Worm (Caenorhabditis elegans) whole organism, L1 larva: ENCODE measurements around the gene Y47D3A.31.
A peak's percentile ranks its signal among the peaks of the same experiment; 100 is the strongest.

Experiments
- C16A3.4 ChIP-seq: fragments of 150-350 bp; optimal IDR thresholded peaks from 2 replicates; lab custom pipeline; 2014; ENCODE audit warnings: missing biosample characterization, missing genetic modification characterization
- aha-1 ChIP-seq: fragments of 150-350 bp; optimal IDR thresholded peaks from 2 replicates; lab custom pipeline; 2014; ENCODE audit warnings: missing biosample characterization, missing genetic modification characterization
- alr-1 ChIP-seq: fragments of 200-800 bp; sonication (Bioruptor generic); optimal IDR thresholded peaks from 2 replicates; lab custom pipeline; 2018; ENCODE audit warnings: borderline replicate concordance, mild to moderate bottlenecking, missing genetic modification characterization, missing compliant biosample characterization
- aly-2 ChIP-seq: fragments of 150-350 bp; optimal IDR thresholded peaks from 2 replicates; lab custom pipeline; 2014; ENCODE audit warnings: missing biosample characterization, missing genetic modification characterization
- blmp-1 ChIP-seq: fragments of 150-350 bp; optimal IDR thresholded peaks from 2 replicates; lab custom pipeline; 2014; ENCODE audit warnings: missing biosample characterization, missing genetic modification characterization
- ceh-8 ChIP-seq: fragments of 200-800 bp; sonication (Bioruptor generic); optimal IDR thresholded peaks from 2 replicates; lab custom pipeline; 2018; ENCODE audit warnings: mild to moderate bottlenecking, missing genetic modification characterization, moderate library complexity, missing compliant biosample characterization
- ces-1 ChIP-seq: fragments of 150-350 bp; optimal IDR thresholded peaks from 2 replicates; lab custom pipeline; 2014; ENCODE audit warnings: missing biosample characterization, missing genetic modification reagents, missing genetic modification characterization
- dsc-1 ChIP-seq: sonication (generic microtip); optimal IDR thresholded peaks from 2 replicates; lab custom pipeline; 2016; ENCODE audit warnings: mild to moderate bottlenecking, missing genetic modification characterization, missing compliant biosample characterization
- efl-1 ChIP-seq, 4 experiments: fragments of 150-350 bp; optimal IDR thresholded peaks in 3 of 4; peaks in 1 of 4; 1 replicate in 1 of 4; 2 replicates in 3 of 4; lab custom pipeline; 2014; ENCODE audit warnings: missing biosample characterization in 2 of 4, missing genetic modification characterization in 2 of 4, missing genetic modification reagents in 2 of 4
- egl-27 ChIP-seq, 2 experiments: fragments of 150-350 bp in 1 of 2; sonication (generic microtip); optimal IDR thresholded peaks; 3 replicates each; lab custom pipeline; 2017 to 2018; ENCODE audit warnings: missing biosample characterization in 2 of 2, missing genetic modification characterization in 2 of 2, missing genetic modification reagents in 2 of 2
- elt-2 ChIP-seq: sonication (generic microtip); optimal IDR thresholded peaks from 2 replicates; lab custom pipeline; 2016; ENCODE audit warnings: missing genetic modification characterization, mild to moderate bottlenecking, inconsistent platforms, missing compliant biosample characterization, missing genetic modification reagents
- fkh-4 ChIP-seq: sonication (generic microtip); optimal IDR thresholded peaks from 2 replicates; lab custom pipeline; 2016; ENCODE audit warnings: missing compliant biosample characterization, missing genetic modification characterization, borderline replicate concordance
- fkh-8 ChIP-seq: sonication (generic microtip); optimal IDR thresholded peaks from 2 replicates; lab custom pipeline; 2016; ENCODE audit warnings: mild to moderate bottlenecking, missing genetic modification characterization, missing compliant biosample characterization
- hlh-4 ChIP-seq: sonication (generic microtip); optimal IDR thresholded peaks from 2 replicates; lab custom pipeline; 2016; ENCODE audit warnings: mild to moderate bottlenecking, missing genetic modification characterization, missing compliant biosample characterization
- hpl-2 ChIP-seq: fragments of 150-350 bp; optimal IDR thresholded peaks from 2 replicates; lab custom pipeline; 2014; ENCODE audit warnings: missing biosample characterization, missing genetic modification reagents, missing genetic modification characterization
- irx-1 ChIP-seq: sonication (generic microtip); optimal IDR thresholded peaks from 2 replicates; lab custom pipeline; 2016; ENCODE audit warnings: missing genetic modification characterization, missing compliant biosample characterization
- isw-1 ChIP-seq: fragments of 200-800 bp; sonication (Bioruptor generic); IDR thresholded peaks from 2 replicates; pipeline ENCODE4 v1.3.6; 2022; ENCODE audit warnings: missing genetic modification characterization, missing compliant biosample characterization
- lin-13 ChIP-seq: fragments of 150-350 bp; optimal IDR thresholded peaks from 2 replicates; lab custom pipeline; 2014; ENCODE audit warnings: missing biosample characterization, missing genetic modification reagents, missing genetic modification characterization
- lin-14 ChIP-seq: fragments of 200-800 bp; sonication (Bioruptor generic); optimal IDR thresholded peaks from 2 replicates; lab custom pipeline; 2018; ENCODE audit warnings: mild to moderate bottlenecking, missing genetic modification characterization, moderate library complexity, missing compliant biosample characterization
- lin-35 ChIP-seq, 2 experiments: fragments of 150-350 bp; optimal IDR thresholded peaks; 2 replicates each; lab custom pipeline; 2014; ENCODE audit warnings: missing biosample characterization in 2 of 2, missing genetic modification characterization in 2 of 2, missing genetic modification reagents in 2 of 2
- lin-39 ChIP-seq: fragments of 150-350 bp; optimal IDR thresholded peaks from 2 replicates; lab custom pipeline; 2014; ENCODE audit warnings: missing biosample characterization, missing genetic modification reagents, missing genetic modification characterization
- lir-3 ChIP-seq: sonication (generic microtip); optimal IDR thresholded peaks from 2 replicates; lab custom pipeline; 2016; ENCODE audit warnings: mild to moderate bottlenecking, missing genetic modification characterization, moderate library complexity, missing compliant biosample characterization; ENCODE audit not compliant: poor library complexity
- lsy-2 ChIP-seq, 2 experiments: fragments of 150-350 bp; optimal IDR thresholded peaks; 2 replicates each; lab custom pipeline; 2014; ENCODE audit warnings: missing biosample characterization in 2 of 2, missing genetic modification characterization in 2 of 2
- mab-9 ChIP-seq: fragments of 200-800 bp; sonication (Bioruptor generic); IDR thresholded peaks from 2 replicates; pipeline ENCODE4 v1.3.6; 2022; ENCODE audit warnings: missing genetic modification reagents, missing genetic modification characterization, missing compliant biosample characterization
- mdl-1 ChIP-seq, 2 experiments: fragments of 150-350 bp; optimal IDR thresholded peaks; 2 replicates each; lab custom pipeline; 2014 to 2017; ENCODE audit warnings: missing biosample characterization in 2 of 2, missing genetic modification characterization in 2 of 2, inconsistent platforms in 1 of 2
- nhr-12 ChIP-seq: sonication (generic microtip); optimal IDR thresholded peaks from 2 replicates; lab custom pipeline; 2017; ENCODE audit warnings: missing biosample characterization, missing genetic modification characterization
- nhr-28 ChIP-seq: fragments of 150-350 bp; optimal IDR thresholded peaks from 2 replicates; lab custom pipeline; 2014; ENCODE audit warnings: missing biosample characterization, missing genetic modification characterization
- nhr-47 ChIP-seq: sonication (generic microtip); optimal IDR thresholded peaks from 2 replicates; lab custom pipeline; 2016; ENCODE audit warnings: mild to moderate bottlenecking, missing genetic modification characterization, moderate library complexity, missing compliant biosample characterization
- nhr-71 ChIP-seq: sonication (generic microtip); optimal IDR thresholded peaks from 2 replicates; lab custom pipeline; 2016; ENCODE audit warnings: mild to moderate bottlenecking, missing genetic modification characterization, moderate library complexity, missing compliant biosample characterization
- nhr-77 ChIP-seq: fragments of 150-350 bp; optimal IDR thresholded peaks from 2 replicates; lab custom pipeline; 2014; ENCODE audit warnings: missing biosample characterization, missing genetic modification characterization
- nhr-84 ChIP-seq: sonication (generic microtip); optimal IDR thresholded peaks from 2 replicates; lab custom pipeline; 2017; ENCODE audit warnings: missing biosample characterization, missing genetic modification characterization
- nhr-85 ChIP-seq: sonication (generic microtip); peaks from one replicate; lab custom pipeline; 2016; ENCODE audit warnings: missing genetic modification characterization, inconsistent platforms, missing compliant biosample characterization
- pag-3 ChIP-seq: sonication (generic microtip); optimal IDR thresholded peaks from 2 replicates; lab custom pipeline; 2017; ENCODE audit warnings: missing genetic modification characterization, mild to moderate bottlenecking, missing compliant biosample characterization, antibody characterized with exemption, borderline replicate concordance; ENCODE audit not compliant: insufficient read depth
- pax-3 ChIP-seq: fragments of 200-800 bp; sonication (Bioruptor generic); optimal IDR thresholded peaks from 2 replicates; lab custom pipeline; 2018; ENCODE audit warnings: mild to moderate bottlenecking, missing genetic modification characterization, moderate library complexity, missing compliant biosample characterization
- skn-1 ChIP-seq: fragments of 150-350 bp; optimal IDR thresholded peaks from 2 replicates; lab custom pipeline; 2014; ENCODE audit warnings: missing biosample characterization, missing genetic modification characterization
- snpc-4 ChIP-seq: fragments of 150-350 bp; optimal IDR thresholded peaks from 2 replicates; lab custom pipeline; 2014; ENCODE audit warnings: missing biosample characterization, missing genetic modification characterization
- snu-23 ChIP-seq: sonication (generic microtip); optimal IDR thresholded peaks from 2 replicates; lab custom pipeline; 2016; ENCODE audit warnings: missing genetic modification characterization, missing compliant biosample characterization
- sptf-1 ChIP-seq: fragments of 150-350 bp; optimal IDR thresholded peaks from 2 replicates; lab custom pipeline; 2014; ENCODE audit warnings: missing biosample characterization, missing genetic modification characterization
- tbx-2 ChIP-seq: sonication (generic microtip); optimal IDR thresholded peaks from 2 replicates; lab custom pipeline; 2016; ENCODE audit warnings: missing genetic modification characterization, missing compliant biosample characterization
- tlp-1 ChIP-seq: fragments of 150-350 bp; optimal IDR thresholded peaks from 2 replicates; lab custom pipeline; 2014; ENCODE audit warnings: missing biosample characterization, missing genetic modification characterization
- unc-30 ChIP-seq: sonication (generic microtip); optimal IDR thresholded peaks from 2 replicates; lab custom pipeline; 2017; ENCODE audit warnings: missing biosample characterization, missing genetic modification characterization
- unc-62 ChIP-seq: fragments of 150-350 bp; optimal IDR thresholded peaks from 2 replicates; lab custom pipeline; 2014; ENCODE audit warnings: missing biosample characterization, missing genetic modification reagents, missing genetic modification characterization
- unc-86 ChIP-seq: sonication (generic microtip); optimal IDR thresholded peaks from 2 replicates; lab custom pipeline; 2016; ENCODE audit warnings: missing genetic modification characterization, missing compliant biosample characterization
- unc-98 ChIP-seq: fragments of 200-800 bp; sonication (Bioruptor generic); IDR thresholded peaks from 2 replicates; pipeline ENCODE4 v1.3.6; 2022; ENCODE audit warnings: missing genetic modification characterization, missing compliant biosample characterization
- vab-15 ChIP-seq: sonication (generic microtip); optimal IDR thresholded peaks from 2 replicates; lab custom pipeline; 2017; ENCODE audit warnings: missing genotype, mild to moderate bottlenecking, missing genetic modification characterization, missing compliant biosample characterization
- zip-4 ChIP-seq: fragments of 200-800 bp; sonication (Bioruptor generic); optimal IDR thresholded peaks from 2 replicates; lab custom pipeline; 2018; ENCODE audit warnings: mild to moderate bottlenecking, missing genetic modification characterization, moderate library complexity, missing compliant biosample characterization
- ztf-11 ChIP-seq, 2 experiments: sonication (generic microtip); optimal IDR thresholded peaks; 2 replicates each; lab custom pipeline; 2016 to 2017; ENCODE audit warnings: missing genetic modification characterization in 2 of 2, missing biosample characterization in 1 of 2, missing compliant biosample characterization in 1 of 2
- ztf-4 ChIP-seq: fragments of 150-350 bp; optimal IDR thresholded peaks from 2 replicates; lab custom pipeline; 2014; ENCODE audit warnings: missing biosample characterization, missing genetic modification characterization

Y47D3A.31 gene

DNA sequence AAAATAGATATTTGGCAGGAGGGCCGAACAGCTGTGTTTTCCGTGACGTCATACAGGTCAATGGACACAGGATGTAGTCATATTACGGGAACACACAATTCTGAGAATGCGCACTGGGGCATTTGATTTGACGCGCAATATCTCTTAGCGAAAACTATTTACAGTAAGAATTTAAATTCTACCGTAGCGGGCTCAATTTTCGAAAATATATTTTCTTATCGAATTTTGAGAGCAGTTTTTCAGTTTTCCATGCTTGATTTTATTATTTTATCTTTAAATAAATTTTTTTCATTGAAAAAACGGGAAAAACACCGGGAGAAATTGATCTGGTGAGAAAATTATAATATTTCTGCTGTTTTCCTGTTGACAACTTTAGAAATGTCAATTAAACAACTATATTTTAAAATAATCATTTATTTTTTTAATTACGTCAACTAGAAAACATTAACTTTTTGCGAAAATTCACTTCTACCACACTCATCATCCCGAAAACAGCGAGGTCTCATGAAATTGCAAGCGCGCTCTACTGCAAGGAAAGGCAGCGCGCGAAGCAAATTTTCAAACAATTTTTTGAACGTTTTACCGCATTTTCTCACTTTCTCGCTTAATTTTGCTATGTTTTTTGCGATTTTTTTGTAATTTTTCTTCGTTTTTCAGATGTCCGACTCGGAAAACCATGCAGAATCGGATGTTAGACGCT is 15.1 kb downstream of the Y47D3A.31 start, which contains the start of the genes Y47D3A.1 and pola-1 (continued):
- no peak for TF ChIP-seq hpl-2 (GFP tag; lab: Kevin White, UChicago)
- TF ChIP-seq aly-2 (tag; lab: Kevin White, UChicago): peak; percentile 46
- peak; percentile 86 for TF ChIP-seq nhr-47
- peak; percentile 95 to 96 for TF ChIP-seq efl-1 (optimal IDR thresholded peaks at IDR 0.05; lab: Kevin White, UChicago)
- peak; percentile 92 to 99 for TF ChIP-seq efl-1 (GFP tag; optimal IDR thresholded peaks at IDR 0.05 in 1 of 2; lab: Kevin White, UChicago)
- TF ChIP-seq unc-98 (GFP tag; lab: Robert Waterston, UW): no peak; the same call in 1 of the 2 replicates
- TF ChIP-seq nhr-77 (tag; lab: Kevin White, UChicago): peak; percentile 40
- peak; percentile 74 for TF ChIP-seq alr-1
- TF ChIP-seq fkh-4 (tag; lab: Kevin White, UChicago): no peak
- peak; percentile 44; the same call in 1 of the 2 replicates for TF ChIP-seq mab-9
- TF ChIP-seq vab-15 (tag; lab: Kevin White, UChicago): peak; percentile 36
- peak; percentile 82 for TF ChIP-seq isw-1 (GFP tag; lab: Robert Waterston, UW)
- TF ChIP-seq snu-23 (GFP tag; lab: Kevin White, UChicago): peak; percentile 83
- TF ChIP-seq irx-1 (tag; lab: Kevin White, UChicago): peak; percentile 50
- TF ChIP-seq lsy-2 (tag; optimal IDR thresholded peaks at IDR 0.05; lab: Kevin White, UChicago): peak; percentile 77 to 91
- TF ChIP-seq tbx-2 (tag; lab: Kevin White, UChicago): peak; percentile 82
- peak; percentile 90 for TF ChIP-seq C16A3.4 (tag; lab: Kevin White, UChicago)

DNA sequence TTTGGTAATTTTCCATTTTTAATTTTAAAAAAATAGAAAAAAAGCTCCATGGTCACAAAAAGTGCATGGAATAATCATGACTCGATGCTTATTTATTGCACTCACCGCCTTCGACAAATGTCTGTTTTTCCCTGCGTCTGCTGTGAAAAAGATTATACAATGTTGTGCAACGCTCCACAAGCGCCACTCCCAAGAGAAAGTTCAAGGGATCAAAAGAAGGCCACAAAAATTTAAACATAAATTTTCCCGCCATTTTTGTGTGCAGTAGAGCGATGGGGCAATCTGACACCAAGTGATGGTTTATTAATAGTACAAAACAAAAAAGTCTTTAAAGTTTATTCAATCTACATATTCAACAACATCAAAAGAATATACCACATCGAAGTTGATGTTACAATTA is 18.1 kb downstream of the Y47D3A.31 start, which contains the start of gene fbxa-128:
Gene fbxa-128 (minus strand): TSS at position 192 of the 400 bp plus-strand sequence.
- TF ChIP-seq lin-39 (tag; lab: Kevin White, UChicago) (no peak), nhr-12 (tag; lab: Kevin White, UChicago) (no peak), ces-1 (GFP tag; lab: Kevin White, UChicago) (no peak), unc-30 (no peak), elt-2 (tag; lab: Kevin White, UChicago) (no peak), lsy-2 (tag; optimal IDR thresholded peaks at IDR 0.05; lab: Kevin White, UChicago) (peak in 1 of 2 experiments; percentile 61), mdl-1 (tag; optimal IDR thresholded peaks at IDR 0.05; lab: Kevin White, UChicago) (no peak), unc-98 (GFP tag; lab: Robert Waterston, UW) (no peak), unc-86 (tag; lab: Kevin White, UChicago) (no peak), dsc-1 (tag; lab: Kevin White, UChicago) (peak; percentile 17), egl-27 (tag; optimal IDR thresholded peaks at IDR 0.05; lab: Kevin White, UChicago) (no peak), alr-1 (no peak), unc-62 (no peak), vab-15 (tag; lab: Kevin White, UChicago) (no peak), zip-4 (no peak), blmp-1 (tag; lab: Kevin White, UChicago) (peak; percentile 18), sptf-1 (tag; lab: Kevin White, UChicago) (no peak), snu-23 (GFP tag; lab: Kevin White, UChicago) (peak; percentile 27), lir-3 (no peak), nhr-84 (no peak), ztf-11 (tag; optimal IDR thresholded peaks at IDR 0.05; lab: Kevin White, UChicago) (no peak), fkh-8 (tag; lab: Kevin White, UChicago) (peak; percentile 2), tlp-1 (no peak), nhr-85 (tag; lab: Kevin White, UChicago) (no peak), ceh-8 (GFP tag; lab: Kevin White, UChicago) (no peak), aly-2 (tag; lab: Kevin White, UChicago) (no peak), aha-1 (tag; lab: Kevin White, UChicago) (no peak), pax-3 (tag; lab: Kevin White, UChicago) (no peak), nhr-28 (tag; lab: Kevin White, UChicago) (no peak), nhr-71 (tag; lab: Kevin White, UChicago) (peak; percentile 24), lin-13 (GFP tag; lab: Kevin White, UChicago) (no peak), ztf-4 (tag; lab: Kevin White, UChicago) (no peak), lin-35 (GFP tag; optimal IDR thresholded peaks at IDR 0.05; lab: Kevin White, UChicago) (peak; percentile 64 to 68), pag-3 (tag; lab: Kevin White, UChicago) (no peak), skn-1 (tag; lab: Kevin White, UChicago) (no peak), snpc-4 (tag; lab: Kevin White, UChicago) (no peak), hlh-4 (tag; lab: Kevin White, UChicago) (no peak), lin-14 (GFP tag; lab: Kevin White, UChicago) (no peak), efl-1 (optimal IDR thresholded peaks at IDR 0.05; lab: Kevin White, UChicago) (peak; percentile 70 to 77), efl-1 (GFP tag; optimal IDR thresholded peaks at IDR 0.05 in 1 of 2; lab: Kevin White, UChicago) (peak; percentile 79 to 96)
